Worm (Caenorhabditis elegans): Measurements from ENCODE around the gene pigw-1.

The pigw-1 gene

DNA sequence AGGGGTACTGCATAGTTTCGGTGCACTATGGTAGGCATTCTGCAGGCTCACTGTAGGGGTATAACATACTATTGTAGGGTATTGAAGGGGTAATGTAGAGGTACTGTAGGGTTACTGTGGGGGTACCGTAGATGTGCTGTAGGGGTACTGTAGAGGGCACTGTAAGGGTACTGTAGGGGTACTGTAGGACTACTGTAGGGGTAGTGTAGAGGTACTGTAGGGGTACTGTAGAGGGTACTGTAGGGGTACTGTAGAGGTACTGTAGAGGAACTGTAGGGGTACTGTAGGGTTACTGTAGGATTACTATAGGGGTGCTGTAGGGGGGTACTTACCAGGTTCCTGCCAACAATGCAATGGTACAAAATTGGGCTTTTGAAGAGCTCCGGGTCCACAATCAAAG is 54.6 kb downstream of the pigw-1 start:
- TF ChIP-seq klf-2 (GFP tag; conservative IDR thresholded peaks at IDR 0.05) (0 out of 2 replicates have a peak, but pooled peaks have one; percentile 58), ztf-23 (GFP tag; IDR thresholded peaks at IDR 0.05) (no peak), med-1 (GFP tag; optimal IDR thresholded peaks at IDR 0.05; ENCODE audit: insufficient read depth) (no peak), ztf-29 (GFP tag; IDR thresholded peaks at IDR 0.05) (no peak)

DNA sequence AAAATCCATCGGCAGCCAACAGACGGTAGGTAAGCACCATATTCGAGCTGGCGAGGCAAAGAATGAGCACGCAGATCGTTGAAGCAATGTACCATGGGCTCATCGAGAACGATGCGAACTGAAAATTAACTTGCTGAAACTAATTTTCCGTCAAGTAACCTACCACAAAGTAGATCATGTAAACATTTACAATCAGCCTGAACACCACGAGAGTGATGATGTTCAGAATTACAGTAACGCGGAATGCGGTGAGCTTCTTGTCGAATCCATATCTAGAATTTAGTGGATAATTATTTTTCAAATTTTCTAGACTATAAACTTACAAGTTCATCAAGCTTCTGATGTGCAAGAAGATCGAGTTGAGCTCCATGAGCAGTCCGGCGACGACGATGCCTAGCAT is 55.2 kb downstream of the pigw-1 start:
- TF ChIP-seq flt-1 (GFP tag; IDR thresholded peaks at IDR 0.05) (no peak), med-1 (GFP tag; optimal IDR thresholded peaks at IDR 0.05; ENCODE audit: insufficient read depth) (no peak), T22C8.4 (GFP tag; IDR thresholded peaks at IDR 0.05) (no peak), ztf-29 (GFP tag; IDR thresholded peaks at IDR 0.05) (no peak), cog-1 (tag; optimal IDR thresholded peaks at IDR 0.05) (no peak), klf-2 (GFP tag; conservative IDR thresholded peaks at IDR 0.05) (no peak), ref-1 (GFP tag; conservative IDR thresholded peaks at IDR 0.05) (no peak), tab-1 (GFP tag; IDR thresholded peaks at IDR 0.05) (no peak), ztf-23 (GFP tag; IDR thresholded peaks at IDR 0.05) (no peak)

DNA sequence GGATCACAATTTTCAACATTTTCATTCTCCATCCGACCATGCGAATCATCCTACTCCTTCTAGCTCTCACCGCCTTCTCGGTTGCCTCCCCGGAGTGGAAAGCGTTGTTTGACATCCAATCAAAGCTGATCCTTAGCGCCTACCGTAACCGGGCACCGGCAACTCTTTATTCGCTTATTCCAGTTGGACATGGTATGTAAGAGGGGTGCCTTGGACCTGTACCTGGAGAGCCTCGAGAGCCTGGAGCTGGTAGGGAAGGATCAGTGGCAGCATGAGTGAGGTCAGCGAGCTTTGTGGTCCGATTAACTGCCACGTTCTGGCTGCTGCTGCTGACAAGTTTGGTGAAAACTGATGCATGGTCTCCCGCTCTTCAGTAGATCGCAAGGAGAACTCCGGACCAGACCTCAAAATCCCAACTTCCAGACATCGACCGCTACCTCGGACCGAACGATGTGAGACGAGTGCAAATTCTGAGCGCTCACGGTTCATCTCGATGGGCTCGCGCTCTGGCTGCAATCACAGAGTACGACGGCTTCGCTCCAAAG is 56.8 kb downstream of the pigw-1 start, which contains the start of gene K12H6.8:
Gene K12H6.8 (plus strand): TSS at position 38 of the 545 bp plus-strand sequence.
- TF ChIP-seq tab-1 (GFP tag; IDR thresholded peaks at IDR 0.05) (no peak), T22C8.4 (GFP tag; IDR thresholded peaks at IDR 0.05) (no peak), flt-1 (GFP tag; IDR thresholded peaks at IDR 0.05) (no peak), ztf-29 (GFP tag; IDR thresholded peaks at IDR 0.05) (no peak), ref-1 (GFP tag; conservative IDR thresholded peaks at IDR 0.05) (no peak), cog-1 (tag; optimal IDR thresholded peaks at IDR 0.05) (no peak), med-1 (GFP tag; optimal IDR thresholded peaks at IDR 0.05; ENCODE audit: insufficient read depth) (no peak), ztf-23 (GFP tag; IDR thresholded peaks at IDR 0.05) (no peak), klf-2 (GFP tag; conservative IDR thresholded peaks at IDR 0.05) (no peak)

Measured in whole organism, midembryonic.